Worm (Caenorhabditis elegans) whole organism, L1 larva: ENCODE data around the gene rabr-3.

Experiments used
- C04F5.9 ChIP-seq: sonication (generic microtip); optimal IDR thresholded peaks from 2 replicates; lab custom pipeline; 2016; ENCODE audit warnings: missing genetic modification characterization, missing compliant biosample characterization
- Y116A8C.19 ChIP-seq: sonication (generic microtip); optimal IDR thresholded peaks from 2 replicates; lab custom pipeline; 2016; ENCODE audit warnings: missing compliant biosample characterization, missing genetic modification characterization, borderline replicate concordance
- alr-1 ChIP-seq: fragments of 200-800 bp; sonication (Bioruptor generic); optimal IDR thresholded peaks from 2 replicates; lab custom pipeline; 2018; ENCODE audit warnings: borderline replicate concordance, mild to moderate bottlenecking, missing genetic modification characterization, missing compliant biosample characterization
- aly-2 ChIP-seq: fragments of 150-350 bp; optimal IDR thresholded peaks from 2 replicates; lab custom pipeline; 2014; ENCODE audit warnings: missing biosample characterization, missing genetic modification characterization
- ama-1 ChIP-seq: fragments of 150-350 bp; optimal IDR thresholded peaks from 2 replicates; lab custom pipeline; 2014
- ceh-63 ChIP-seq: fragments of 200-800 bp; sonication (Bioruptor generic); optimal IDR thresholded peaks from 2 replicates; lab custom pipeline; 2018; ENCODE audit warnings: mild to moderate bottlenecking, missing genetic modification characterization, missing compliant biosample characterization
- ceh-82 ChIP-seq, 3 experiments: fragments of 150-350 bp in 1 of 3; sonication (generic microtip) in 2 of 3; optimal IDR thresholded peaks; 2 replicates each; lab custom pipeline; 2014 to 2017; ENCODE audit warnings: missing biosample characterization in 3 of 3, missing genetic modification characterization in 3 of 3
- ceh-88 ChIP-seq: fragments of 200-800 bp; sonication (Bioruptor generic); IDR thresholded peaks from 2 replicates; pipeline ENCODE4 v1.3.6; 2022; ENCODE audit warnings: missing genetic modification characterization, missing compliant biosample characterization
- ceh-90 ChIP-seq: sonication (generic microtip); optimal IDR thresholded peaks from 2 replicates; lab custom pipeline; 2016; ENCODE audit warnings: missing genetic modification characterization, missing compliant biosample characterization
- dsc-1 ChIP-seq: sonication (generic microtip); optimal IDR thresholded peaks from 2 replicates; lab custom pipeline; 2016; ENCODE audit warnings: mild to moderate bottlenecking, missing genetic modification characterization, missing compliant biosample characterization
- efl-3 ChIP-seq: fragments of 200-800 bp; sonication (Bioruptor generic); optimal IDR thresholded peaks from 2 replicates; lab custom pipeline; 2018; ENCODE audit warnings: mild to moderate bottlenecking, missing genetic modification characterization, missing compliant biosample characterization
- egl-27 ChIP-seq, 2 experiments: fragments of 150-350 bp in 1 of 2; sonication (generic microtip); optimal IDR thresholded peaks; 3 replicates each; lab custom pipeline; 2017 to 2018; ENCODE audit warnings: missing biosample characterization in 2 of 2, missing genetic modification characterization in 2 of 2, missing genetic modification reagents in 2 of 2
- elt-3 ChIP-seq, 6 experiments: fragments of 150-350 bp in 1 of 6; sonication (generic microtip); optimal IDR thresholded peaks; 2 replicates each; lab custom pipeline; 2017 to 2018; ENCODE audit warnings: missing biosample characterization in 6 of 6, missing genetic modification characterization in 6 of 6, inconsistent platforms in 1 of 6
- ets-5 ChIP-seq: fragments of 200-800 bp; sonication (Bioruptor generic); IDR thresholded peaks from 2 replicates; pipeline ENCODE4 v1.3.6; 2022; ENCODE audit warnings: missing genetic modification characterization, missing compliant biosample characterization
- fkh-4 ChIP-seq: sonication (generic microtip); optimal IDR thresholded peaks from 2 replicates; lab custom pipeline; 2016; ENCODE audit warnings: missing compliant biosample characterization, missing genetic modification characterization, borderline replicate concordance
- grh-1 ChIP-seq: fragments of 200-800 bp; sonication (Bioruptor generic); IDR thresholded peaks from 2 replicates; pipeline ENCODE4 v1.3.6; 2022; ENCODE audit warnings: missing genetic modification reagents, missing genetic modification characterization, missing compliant biosample characterization
- hlh-17 ChIP-seq: fragments of 200-800 bp; sonication (Bioruptor generic); optimal IDR thresholded peaks from 2 replicates; lab custom pipeline; 2018; ENCODE audit warnings: missing genetic modification characterization, mild to moderate bottlenecking, missing compliant biosample characterization, moderate library complexity, borderline replicate concordance
- lin-15B ChIP-seq: fragments of 150-350 bp; sonication (generic microtip); optimal IDR thresholded peaks from 3 replicates; lab custom pipeline; 2014; ENCODE audit warnings: missing biosample characterization, missing genetic modification characterization
- lin-35 ChIP-seq, 2 experiments: fragments of 150-350 bp; optimal IDR thresholded peaks; 2 replicates each; lab custom pipeline; 2014; ENCODE audit warnings: missing biosample characterization in 2 of 2, missing genetic modification characterization in 2 of 2, missing genetic modification reagents in 2 of 2
- lir-3 ChIP-seq: sonication (generic microtip); optimal IDR thresholded peaks from 2 replicates; lab custom pipeline; 2016; ENCODE audit warnings: mild to moderate bottlenecking, missing genetic modification characterization, moderate library complexity, missing compliant biosample characterization; ENCODE audit not compliant: poor library complexity
- mep-1 ChIP-seq: fragments of 150-350 bp; optimal IDR thresholded peaks from 2 replicates; lab custom pipeline; 2014; ENCODE audit warnings: missing biosample characterization, missing genetic modification characterization
- nhr-11 ChIP-seq: fragments of 150-350 bp; optimal IDR thresholded peaks from 2 replicates; lab custom pipeline; 2014; ENCODE audit warnings: missing biosample characterization, missing genetic modification characterization
- nhr-12 ChIP-seq: sonication (generic microtip); optimal IDR thresholded peaks from 2 replicates; lab custom pipeline; 2017; ENCODE audit warnings: missing biosample characterization, missing genetic modification characterization
- nhr-237 ChIP-seq: fragments of 150-350 bp; optimal IDR thresholded peaks from 2 replicates; lab custom pipeline; 2014; ENCODE audit warnings: missing biosample characterization, missing genetic modification characterization
- nhr-28 ChIP-seq: fragments of 150-350 bp; optimal IDR thresholded peaks from 2 replicates; lab custom pipeline; 2014; ENCODE audit warnings: missing biosample characterization, missing genetic modification characterization
- nhr-47 ChIP-seq: sonication (generic microtip); optimal IDR thresholded peaks from 2 replicates; lab custom pipeline; 2016; ENCODE audit warnings: mild to moderate bottlenecking, missing genetic modification characterization, moderate library complexity, missing compliant biosample characterization
- nhr-71 ChIP-seq: sonication (generic microtip); optimal IDR thresholded peaks from 2 replicates; lab custom pipeline; 2016; ENCODE audit warnings: mild to moderate bottlenecking, missing genetic modification characterization, moderate library complexity, missing compliant biosample characterization
- nhr-76 ChIP-seq: sonication (generic microtip); optimal IDR thresholded peaks from 2 replicates; lab custom pipeline; 2017; ENCODE audit warnings: missing biosample characterization, missing genetic modification characterization
- nhr-84 ChIP-seq: sonication (generic microtip); optimal IDR thresholded peaks from 2 replicates; lab custom pipeline; 2017; ENCODE audit warnings: missing biosample characterization, missing genetic modification characterization
- pag-3 ChIP-seq: sonication (generic microtip); optimal IDR thresholded peaks from 2 replicates; lab custom pipeline; 2017; ENCODE audit warnings: missing genetic modification characterization, mild to moderate bottlenecking, missing compliant biosample characterization, antibody characterized with exemption, borderline replicate concordance; ENCODE audit not compliant: insufficient read depth
- rnt-1 ChIP-seq: sonication (generic microtip); optimal IDR thresholded peaks from 2 replicates; lab custom pipeline; 2016; ENCODE audit warnings: mild to moderate bottlenecking, missing genetic modification characterization, moderate library complexity, missing compliant biosample characterization
- snpc-4 ChIP-seq: fragments of 150-350 bp; optimal IDR thresholded peaks from 2 replicates; lab custom pipeline; 2014; ENCODE audit warnings: missing biosample characterization, missing genetic modification characterization
- snu-23 ChIP-seq: sonication (generic microtip); optimal IDR thresholded peaks from 2 replicates; lab custom pipeline; 2016; ENCODE audit warnings: missing genetic modification characterization, missing compliant biosample characterization
- sox-4 ChIP-seq: sonication (generic microtip); optimal IDR thresholded peaks from 2 replicates; lab custom pipeline; 2016; ENCODE audit warnings: missing genetic modification characterization, missing compliant biosample characterization
- unc-30 ChIP-seq: sonication (generic microtip); optimal IDR thresholded peaks from 2 replicates; lab custom pipeline; 2017; ENCODE audit warnings: missing biosample characterization, missing genetic modification characterization
- unc-86 ChIP-seq: sonication (generic microtip); optimal IDR thresholded peaks from 2 replicates; lab custom pipeline; 2016; ENCODE audit warnings: missing genetic modification characterization, missing compliant biosample characterization
- unc-98 ChIP-seq: fragments of 200-800 bp; sonication (Bioruptor generic); IDR thresholded peaks from 2 replicates; pipeline ENCODE4 v1.3.6; 2022; ENCODE audit warnings: missing genetic modification characterization, missing compliant biosample characterization
- vab-15 ChIP-seq: sonication (generic microtip); optimal IDR thresholded peaks from 2 replicates; lab custom pipeline; 2017; ENCODE audit warnings: missing genotype, mild to moderate bottlenecking, missing genetic modification characterization, missing compliant biosample characterization
- ztf-11 ChIP-seq, 2 experiments: sonication (generic microtip); optimal IDR thresholded peaks; 2 replicates each; lab custom pipeline; 2016 to 2017; ENCODE audit warnings: missing genetic modification characterization in 2 of 2, missing biosample characterization in 1 of 2, missing compliant biosample characterization in 1 of 2

rabr-3 gene

DNA sequence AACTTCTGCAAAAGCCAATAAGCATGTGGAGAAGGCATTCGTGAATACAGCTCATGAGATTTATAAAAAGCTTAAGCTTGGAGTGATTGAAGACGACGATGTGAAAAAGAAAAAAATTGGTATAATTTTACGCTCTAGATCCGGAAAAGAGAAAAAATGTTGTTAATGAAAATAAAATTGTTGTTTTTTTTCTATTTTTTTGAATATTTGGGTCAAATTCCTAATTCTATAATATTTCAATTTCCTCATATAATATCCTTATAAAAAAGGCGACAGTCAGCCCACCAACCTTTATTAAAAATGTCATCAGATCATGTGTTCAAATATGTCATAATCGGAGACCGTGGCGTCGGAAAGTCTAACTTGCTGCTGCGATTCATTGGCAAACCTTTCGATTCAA, at the start of gene rabr-3:
rabr-3 (plus strand) TSS at position 301 of the 400 bp plus-strand sequence.
- TF ChIP-seq sox-4 (tag; lab: Kevin White, UChicago) (no peak), ztf-11 (tag; optimal IDR thresholded peaks at IDR 0.05; lab: Kevin White, UChicago) (no peak), Y116A8C.19 (tag; lab: Kevin White, UChicago) (no peak), snu-23 (no peak), vab-15 (tag; lab: Kevin White, UChicago) (no peak), ama-1 (lab: Kevin White, UChicago) (no peak), hlh-17 (GFP tag; lab: Kevin White, UChicago) (no peak), dsc-1 (no peak), ceh-88 (GFP tag; lab: Robert Waterston, UW) (no peak)

DNA sequence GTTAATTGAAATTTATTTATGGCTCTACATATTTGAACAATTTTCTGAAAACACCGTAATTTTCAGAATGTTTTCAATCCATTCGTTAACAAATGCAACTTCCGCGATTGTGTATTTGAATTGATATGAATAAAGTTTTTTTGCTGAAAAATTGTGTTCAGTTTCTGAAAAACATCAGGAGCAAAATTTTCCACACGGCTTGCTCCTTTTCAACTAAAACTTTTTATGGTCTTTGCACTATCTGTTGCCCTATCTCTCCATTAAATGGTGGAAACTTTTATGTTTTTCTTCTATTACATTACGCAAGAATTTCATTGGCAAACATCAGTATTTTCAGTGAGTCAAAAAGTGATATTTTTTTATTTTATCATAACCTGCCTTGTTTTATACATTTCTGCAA, 46.7 kb upstream of the rabr-3 start, which contains the start of gene F10A3.4:
F10A3.4 (plus strand) TSS at position 301 of the 400 bp plus-strand sequence.
- TF ChIP-seq ceh-63 (GFP tag; lab: Kevin White, UChicago): no peak
- no peak for TF ChIP-seq elt-3 (tag; optimal IDR thresholded peaks at IDR 0.05; lab: Kevin White, UChicago)
- no peak for TF ChIP-seq C04F5.9 (tag; lab: Kevin White, UChicago)
- TF ChIP-seq nhr-11 (tag; lab: Kevin White, UChicago): no peak
- no peak for TF ChIP-seq aly-2 (tag; lab: Kevin White, UChicago)
- TF ChIP-seq ama-1 (lab: Kevin White, UChicago): no peak

DNA sequence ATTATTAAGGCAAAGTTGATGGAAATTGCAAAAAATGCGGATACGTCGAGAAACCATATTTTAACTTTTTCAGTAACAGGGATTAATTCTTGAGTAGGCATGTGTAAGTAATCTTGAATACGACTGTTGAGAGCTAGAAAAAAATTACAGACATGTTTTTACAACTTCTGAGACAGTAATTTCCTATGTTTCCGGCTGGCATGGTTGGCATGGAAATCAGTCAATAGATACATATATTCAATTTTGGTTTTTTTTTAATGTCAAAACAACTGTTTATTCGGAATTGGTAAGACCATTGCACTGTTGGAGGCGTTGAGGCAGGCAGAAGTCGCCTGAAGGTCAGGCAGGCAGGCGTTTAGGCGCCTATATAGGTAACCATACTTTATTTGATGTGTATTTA, 42.1 kb upstream of the rabr-3 start, which contains the start of gene str-254:
str-254 (minus strand) TSS at position 101 of the 400 bp plus-strand sequence.
- no peak for TF ChIP-seq hlh-17 (GFP tag; lab: Kevin White, UChicago)
- no peak for TF ChIP-seq lir-3
- TF ChIP-seq nhr-47: no peak
- TF ChIP-seq nhr-76 (tag; lab: Kevin White, UChicago): no peak
- no peak for TF ChIP-seq Y116A8C.19 (tag; lab: Kevin White, UChicago)
- TF ChIP-seq grh-1: no peak
- TF ChIP-seq lin-35 (GFP tag; optimal IDR thresholded peaks at IDR 0.05; lab: Kevin White, UChicago): no peak
- TF ChIP-seq egl-27 (tag; optimal IDR thresholded peaks at IDR 0.05; lab: Kevin White, UChicago): no peak
- TF ChIP-seq elt-3 (tag; optimal IDR thresholded peaks at IDR 0.05; lab: Kevin White, UChicago): no peak
- TF ChIP-seq unc-98 (GFP tag; lab: Robert Waterston, UW): no peak

DNA sequence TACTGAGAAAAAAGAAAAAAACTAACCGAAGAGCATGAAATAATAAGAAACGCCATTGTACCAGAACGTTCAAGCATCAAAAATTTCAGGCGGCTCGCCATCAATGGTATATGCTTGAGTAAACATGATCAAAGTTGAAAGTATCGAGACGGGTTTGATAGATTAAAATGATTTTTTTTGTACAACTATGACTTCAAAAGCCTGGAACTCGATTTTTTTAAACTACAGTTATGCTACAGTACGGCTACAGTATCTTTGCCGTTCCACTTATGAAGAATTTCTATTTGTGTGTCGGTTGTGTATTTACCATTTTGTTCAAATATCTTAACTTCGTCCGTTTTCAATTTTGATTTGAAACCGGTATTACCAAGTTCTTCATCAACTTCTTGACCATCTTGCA, 40.4 kb upstream of the rabr-3 start, which contains the start of gene str-97:
str-97 (minus strand) TSS at position 101 of the 400 bp plus-strand sequence.
- TF ChIP-seq ceh-82 (tag; optimal IDR thresholded peaks at IDR 0.05; lab: Kevin White, UChicago) (no peak), nhr-237 (tag; lab: Kevin White, UChicago) (no peak), rnt-1 (no peak), Y116A8C.19 (tag; lab: Kevin White, UChicago) (no peak), efl-3 (GFP tag; lab: Kevin White, UChicago) (no peak), nhr-11 (tag; lab: Kevin White, UChicago) (no peak), lin-15B (tag; lab: Kevin White, UChicago) (no peak), ets-5 (GFP tag; lab: Robert Waterston, UW) (no peak), aly-2 (tag; lab: Kevin White, UChicago) (no peak), C04F5.9 (tag; lab: Kevin White, UChicago) (no peak)

DNA sequence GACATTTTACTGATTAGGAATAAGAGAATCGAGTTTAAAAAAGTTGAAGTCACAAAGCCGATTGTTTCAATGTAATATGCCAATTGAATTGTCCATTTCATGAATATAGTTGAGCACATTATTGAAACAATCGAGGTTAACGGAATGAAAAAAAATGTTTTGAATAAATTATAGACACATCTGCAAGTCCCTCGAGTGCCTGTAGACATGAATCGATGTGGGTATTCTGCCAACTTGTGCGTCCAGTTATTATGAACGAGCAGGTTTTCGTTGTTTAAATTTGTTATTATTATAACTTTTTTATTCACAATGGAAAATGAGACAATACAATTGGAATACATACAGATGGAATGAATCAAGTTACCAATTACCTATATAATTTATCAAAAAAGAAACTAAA, 37.1 kb upstream of the rabr-3 start, which contains the start of gene str-99:
str-99 (minus strand) TSS at position 101 of the 400 bp plus-strand sequence.
- TF ChIP-seq pag-3 (no peak), nhr-84 (tag; lab: Kevin White, UChicago) (no peak), unc-30 (no peak), nhr-71 (tag; lab: Kevin White, UChicago) (no peak), snpc-4 (tag; lab: Kevin White, UChicago) (no peak), nhr-237 (tag; lab: Kevin White, UChicago) (no peak), egl-27 (tag; optimal IDR thresholded peaks at IDR 0.05; lab: Kevin White, UChicago) (no peak), nhr-28 (tag; lab: Kevin White, UChicago) (no peak), alr-1 (no peak), rnt-1 (no peak), ceh-90 (tag; lab: Kevin White, UChicago) (no peak), nhr-12 (tag; lab: Kevin White, UChicago) (no peak), fkh-4 (tag; lab: Kevin White, UChicago) (no peak), unc-86 (tag; lab: Kevin White, UChicago) (no peak), Y116A8C.19 (tag; lab: Kevin White, UChicago) (no peak), ama-1 (lab: Kevin White, UChicago) (no peak), nhr-11 (tag; lab: Kevin White, UChicago) (no peak), mep-1 (tag; lab: Kevin White, UChicago) (no peak)
